Fruit fly (Drosophila melanogaster) whole organism, wandering third instar larva: ENCODE data around the gene CG15930.
A peak's percentile ranks its signal among the peaks of the same experiment; 100 is the strongest.

Experiments used
- HLH106 ChIP-seq: fragments of 200-800 bp; optimal IDR thresholded peaks from 3 replicates; lab custom pipeline; 2019; ENCODE audit warnings: missing biosample characterization, mild to moderate bottlenecking, missing genetic modification characterization, moderate library complexity
- pan ChIP-seq: fragments of >200 bp; optimal IDR thresholded peaks from 2 replicates; lab custom pipeline; 2017

DNA sequence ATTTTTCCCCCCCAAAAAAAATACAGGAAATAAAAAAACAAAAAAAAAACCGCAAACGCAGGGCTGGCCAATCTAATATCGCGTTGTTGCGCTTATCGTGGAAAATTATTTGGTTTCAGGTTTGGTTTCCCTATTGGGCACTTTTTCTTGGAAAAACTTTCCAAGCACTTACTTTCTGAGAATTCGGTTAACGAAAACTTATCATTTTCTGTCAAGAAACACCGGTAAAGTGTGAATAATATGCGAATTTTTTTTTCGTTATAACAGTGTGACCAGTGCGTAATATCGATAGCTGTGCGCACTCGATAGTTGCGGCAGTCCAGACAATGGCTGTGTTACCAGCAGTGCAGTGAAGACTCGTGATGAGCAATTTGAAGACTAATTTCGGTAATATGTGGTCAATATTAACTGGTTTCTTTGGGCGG, 5.4 kb upstream of the CG15930 start, which contains the start of gene Rnp4F:
- no peak for TF ChIP-seq pan
- TF ChIP-seq HLH106 (tag; lab: Kevin White, UChicago), result peak; percentile 74
